Worm (Caenorhabditis elegans) whole organism, mixed stage, embryonic: ENCODE results near the gene wrk-1.

Source experiments
- M03D4.4 ChIP-seq: sonication (generic microtip); optimal IDR thresholded peaks from 2 replicates; lab custom pipeline; 2017; ENCODE audit warnings: mild to moderate bottlenecking, missing genetic modification characterization, missing compliant biosample characterization
- bed-3 ChIP-seq: fragments of 200-800 bp; sonication (Bioruptor generic); optimal IDR thresholded peaks from 3 replicates; lab custom pipeline; 2018; ENCODE audit warnings: mild to moderate bottlenecking, missing genetic modification characterization, moderate library complexity, missing compliant biosample characterization
- blmp-1 ChIP-seq: fragments of 150-350 bp; optimal IDR thresholded peaks from 2 replicates; lab custom pipeline; 2014; ENCODE audit warnings: missing biosample characterization, missing genetic modification characterization
- ceh-39 ChIP-seq: fragments of 150-350 bp; optimal IDR thresholded peaks from 2 replicates; lab custom pipeline; 2014; ENCODE audit warnings: missing biosample characterization, missing genetic modification characterization
- ceh-83 ChIP-seq: fragments of 200-800 bp; sonication (Bioruptor generic); optimal IDR thresholded peaks from 2 replicates; lab custom pipeline; 2018; ENCODE audit warnings: mild to moderate bottlenecking, missing genetic modification characterization, missing compliant biosample characterization
- ces-1 ChIP-seq: fragments of 150-350 bp; optimal IDR thresholded peaks from 2 replicates; lab custom pipeline; 2014; ENCODE audit warnings: missing biosample characterization, missing genetic modification reagents, missing genetic modification characterization
- cnd-1 ChIP-seq: fragments of 200-800 bp; sonication (Bioruptor generic); optimal IDR thresholded peaks from 2 replicates; lab custom pipeline; 2018; ENCODE audit warnings: mild to moderate bottlenecking, missing genetic modification characterization, missing compliant biosample characterization
- drap-1 ChIP-seq: fragments of 200-800 bp; sonication (Bioruptor generic); optimal IDR thresholded peaks from 3 replicates; lab custom pipeline; 2018; ENCODE audit warnings: mild to moderate bottlenecking, missing genetic modification characterization, missing compliant biosample characterization
- elt-1 ChIP-seq: sonication (generic microtip); optimal IDR thresholded peaks from 2 replicates; lab custom pipeline; 2017; ENCODE audit warnings: missing genetic modification characterization, mild to moderate bottlenecking, missing compliant biosample characterization, antibody characterized with exemption, moderate library complexity, borderline replicate concordance; ENCODE audit not compliant: insufficient read depth
- elt-3 ChIP-seq: fragments of 150-350 bp; optimal IDR thresholded peaks from 2 replicates; lab custom pipeline; 2014; ENCODE audit warnings: missing biosample characterization, missing genetic modification characterization
- flh-1 ChIP-seq: fragments of 200-800 bp; sonication (Bioruptor generic); optimal IDR thresholded peaks from 2 replicates; lab custom pipeline; 2018; ENCODE audit warnings: mild to moderate bottlenecking, missing genetic modification characterization, moderate library complexity, missing compliant biosample characterization
- ham-2 ChIP-seq: fragments of 200-800 bp; sonication (Bioruptor generic); optimal IDR thresholded peaks from 2 replicates; lab custom pipeline; 2018; ENCODE audit warnings: mild to moderate bottlenecking, missing genetic modification characterization, missing compliant biosample characterization
- hlh-1 ChIP-seq: fragments of 150-350 bp; optimal IDR thresholded peaks from 2 replicates; lab custom pipeline; 2014; ENCODE audit warnings: missing biosample characterization, missing genetic modification reagents, missing genetic modification characterization
- lin-13 ChIP-seq: fragments of 150-350 bp; optimal IDR thresholded peaks from 2 replicates; lab custom pipeline; 2014; ENCODE audit warnings: missing biosample characterization, missing genetic modification characterization
- lin-32 ChIP-seq: fragments of 200-800 bp; sonication (Bioruptor generic); optimal IDR thresholded peaks from 2 replicates; lab custom pipeline; 2018; ENCODE audit warnings: mild to moderate bottlenecking, missing genetic modification characterization, missing compliant biosample characterization
- lsy-2 ChIP-seq: fragments of 150-350 bp; optimal IDR thresholded peaks from 2 replicates; lab custom pipeline; 2014; ENCODE audit warnings: missing biosample characterization, missing genetic modification characterization
- mep-1 ChIP-seq: fragments of 150-350 bp; optimal IDR thresholded peaks from 2 replicates; lab custom pipeline; 2017; ENCODE audit warnings: missing biosample characterization, missing genetic modification reagents, missing genetic modification characterization, inconsistent platforms
- mls-2 ChIP-seq: sonication (generic microtip); optimal IDR thresholded peaks from 2 replicates; lab custom pipeline; 2016; ENCODE audit warnings: mild to moderate bottlenecking, missing genetic modification characterization, moderate library complexity, missing compliant biosample characterization
- nhr-12 ChIP-seq: fragments of 150-350 bp; optimal IDR thresholded peaks from 2 replicates; lab custom pipeline; 2014; ENCODE audit warnings: missing biosample characterization, missing genetic modification characterization
- nhr-2 ChIP-seq: fragments of 150-350 bp; optimal IDR thresholded peaks from 2 replicates; lab custom pipeline; 2014; ENCODE audit warnings: missing biosample characterization, missing genetic modification characterization
- nhr-237 ChIP-seq: fragments of 150-350 bp; optimal IDR thresholded peaks from 2 replicates; lab custom pipeline; 2014; ENCODE audit warnings: missing biosample characterization, missing genetic modification characterization
- nhr-28 ChIP-seq: fragments of 150-350 bp; optimal IDR thresholded peaks from 2 replicates; lab custom pipeline; 2014; ENCODE audit warnings: missing biosample characterization, missing genetic modification characterization
- nhr-76 ChIP-seq: sonication (generic microtip); optimal IDR thresholded peaks from 2 replicates; lab custom pipeline; 2017; ENCODE audit warnings: missing biosample characterization, missing genetic modification characterization
- pha-4 ChIP-seq: fragments of 150-350 bp; optimal IDR thresholded peaks from 2 replicates; lab custom pipeline; 2018; ENCODE audit warnings: missing biosample characterization, missing genetic modification reagents, missing genetic modification characterization
- sem-2 ChIP-seq: fragments of 200-800 bp; sonication (Bioruptor generic); optimal IDR thresholded peaks from 2 replicates; lab custom pipeline; 2018; ENCODE audit warnings: mild to moderate bottlenecking, missing genetic modification characterization, missing compliant biosample characterization
- snpc-4 ChIP-seq: fragments of 150-350 bp; optimal IDR thresholded peaks from 2 replicates; lab custom pipeline; 2014; ENCODE audit warnings: missing biosample characterization, missing genetic modification characterization
- sptf-1 ChIP-seq: sonication (generic microtip); optimal IDR thresholded peaks from 2 replicates; lab custom pipeline; 2017; ENCODE audit warnings: mild to moderate bottlenecking, missing genetic modification characterization, moderate library complexity, missing compliant biosample characterization
- tbx-8 ChIP-seq: fragments of 200-800 bp; sonication (Bioruptor generic); optimal IDR thresholded peaks from 2 replicates; lab custom pipeline; 2018; ENCODE audit warnings: mild to moderate bottlenecking, missing genetic modification characterization, moderate library complexity, missing compliant biosample characterization
- unc-120 ChIP-seq: sonication (generic microtip); optimal IDR thresholded peaks from 2 replicates; lab custom pipeline; 2017; ENCODE audit warnings: missing genetic modification characterization, missing compliant biosample characterization; ENCODE audit not compliant: poor library complexity, severe bottlenecking
- unc-39 ChIP-seq: fragments of 150-350 bp; optimal IDR thresholded peaks from 2 replicates; lab custom pipeline; 2014; ENCODE audit warnings: missing biosample characterization, missing genetic modification characterization
- unc-62 ChIP-seq: fragments of 150-350 bp; optimal IDR thresholded peaks from 2 replicates; lab custom pipeline; 2014; ENCODE audit warnings: missing biosample characterization, missing genetic modification reagents, missing genetic modification characterization
- zip-8 ChIP-seq: fragments of 150-350 bp; optimal IDR thresholded peaks from 2 replicates; lab custom pipeline; 2014; ENCODE audit warnings: missing biosample characterization, missing genetic modification characterization
- ztf-11 ChIP-seq: fragments of 150-350 bp; optimal IDR thresholded peaks from 2 replicates; lab custom pipeline; 2014; ENCODE audit warnings: missing biosample characterization, missing genetic modification characterization

wrk-1 gene

ce11 chrX:8426160-8426712 is 33.8 kb upstream of the wrk-1 start:
- TF ChIP-seq ham-2, result peak; percentile 72
- peak; percentile 26 for TF ChIP-seq elt-3 (tag; lab: Kevin White, UChicago)
- TF ChIP-seq drap-1 (GFP tag; lab: Kevin White, UChicago), result no peak
- no peak for TF ChIP-seq lin-32 (GFP tag; lab: Kevin White, UChicago)
- no peak for TF ChIP-seq mep-1
- TF ChIP-seq blmp-1 (tag; lab: Kevin White, UChicago), result no peak
- TF ChIP-seq elt-1 (tag; lab: Kevin White, UChicago), result no peak
- no peak for TF ChIP-seq unc-62 (GFP tag; lab: Kevin White, UChicago)
- TF ChIP-seq ceh-83 (GFP tag; lab: Kevin White, UChicago), result no peak
- no peak for TF ChIP-seq ceh-39
- TF ChIP-seq nhr-237 (tag; lab: Kevin White, UChicago), result no peak
- no peak for TF ChIP-seq bed-3 (GFP tag; lab: Kevin White, UChicago)
- TF ChIP-seq pha-4 (tag; lab: Kevin White, UChicago), result no peak
- TF ChIP-seq sem-2, result no peak
- no peak for TF ChIP-seq lsy-2 (tag; lab: Kevin White, UChicago)
- no peak for TF ChIP-seq flh-1 (GFP tag; lab: Kevin White, UChicago)
- peak; percentile 16 for TF ChIP-seq mls-2 (tag; lab: Kevin White, UChicago)
- no peak for TF ChIP-seq nhr-76 (tag; lab: Kevin White, UChicago)
- no peak for TF ChIP-seq M03D4.4 (tag; lab: Kevin White, UChicago)
- TF ChIP-seq ztf-11 (tag; lab: Kevin White, UChicago), result no peak
- no peak for TF ChIP-seq lin-13 (tag; lab: Kevin White, UChicago)
- TF ChIP-seq ces-1 (GFP tag; lab: Kevin White, UChicago), result no peak
- no peak for TF ChIP-seq nhr-2 (tag; lab: Kevin White, UChicago)
- TF ChIP-seq tbx-8 (GFP tag; lab: Kevin White, UChicago), result no peak

ce11 chrX:8424286-8424685 is 31.9 kb upstream of the wrk-1 start:
- TF ChIP-seq nhr-2 (tag; lab: Kevin White, UChicago), result no peak
- TF ChIP-seq mep-1, result no peak
- no peak for TF ChIP-seq hlh-1 (tag; lab: Kevin White, UChicago)
- TF ChIP-seq nhr-28, result no peak
- TF ChIP-seq blmp-1 (tag; lab: Kevin White, UChicago), result no peak
- no peak for TF ChIP-seq tbx-8 (GFP tag; lab: Kevin White, UChicago)
- no peak for TF ChIP-seq elt-3 (tag; lab: Kevin White, UChicago)
- TF ChIP-seq nhr-12 (tag; lab: Kevin White, UChicago), result no peak
- TF ChIP-seq drap-1 (GFP tag; lab: Kevin White, UChicago), result no peak
- no peak for TF ChIP-seq elt-1 (tag; lab: Kevin White, UChicago)
- TF ChIP-seq snpc-4, result no peak
- TF ChIP-seq ceh-83 (GFP tag; lab: Kevin White, UChicago), result no peak
- no peak for TF ChIP-seq zip-8 (tag; lab: Kevin White, UChicago)
- TF ChIP-seq sem-2, result no peak
- no peak for TF ChIP-seq bed-3 (GFP tag; lab: Kevin White, UChicago)
- TF ChIP-seq ces-1 (GFP tag; lab: Kevin White, UChicago), result no peak
- TF ChIP-seq unc-62 (GFP tag; lab: Kevin White, UChicago), result no peak
- no peak for TF ChIP-seq unc-120 (tag; lab: Kevin White, UChicago)
- no peak for TF ChIP-seq ceh-39

ce11 chrX:8423633-8424032 is 31.2 kb upstream of the wrk-1 start, which contains the start of gene tth-1:
tth-1 (minus strand) TSS chrX:8423733.
- TF ChIP-seq ceh-83 (GFP tag; lab: Kevin White, UChicago), result no peak
- no peak for TF ChIP-seq elt-3 (tag; lab: Kevin White, UChicago)
- TF ChIP-seq snpc-4, result no peak
- TF ChIP-seq blmp-1 (tag; lab: Kevin White, UChicago), result no peak
- no peak for TF ChIP-seq pha-4 (tag; lab: Kevin White, UChicago)
- no peak for TF ChIP-seq M03D4.4 (tag; lab: Kevin White, UChicago)
- TF ChIP-seq ztf-11 (tag; lab: Kevin White, UChicago), result no peak
- no peak for TF ChIP-seq unc-39
- TF ChIP-seq ceh-39, result no peak
- no peak for TF ChIP-seq nhr-2 (tag; lab: Kevin White, UChicago)
- TF ChIP-seq flh-1 (GFP tag; lab: Kevin White, UChicago), result no peak

ce11 chrX:8423199-8423598 is 30.8 kb upstream of the wrk-1 start:
- no peak for TF ChIP-seq ceh-83 (GFP tag; lab: Kevin White, UChicago)
- no peak for TF ChIP-seq nhr-28
- no peak for TF ChIP-seq pha-4 (tag; lab: Kevin White, UChicago)
- no peak for TF ChIP-seq ztf-11 (tag; lab: Kevin White, UChicago)
- TF ChIP-seq lsy-2 (tag; lab: Kevin White, UChicago), result no peak
- no peak for TF ChIP-seq unc-39
- no peak for TF ChIP-seq flh-1 (GFP tag; lab: Kevin White, UChicago)
- TF ChIP-seq elt-3 (tag; lab: Kevin White, UChicago), result no peak
- TF ChIP-seq nhr-12 (tag; lab: Kevin White, UChicago), result no peak
- TF ChIP-seq cnd-1 (tag; lab: Kevin White, UChicago), result no peak
- TF ChIP-seq nhr-2 (tag; lab: Kevin White, UChicago), result no peak
- no peak for TF ChIP-seq sptf-1 (tag; lab: Kevin White, UChicago)
- TF ChIP-seq ham-2, result no peak
